ENCODE assay signal across 4 fruit fly cellular contexts in the genomic region with DNA sequence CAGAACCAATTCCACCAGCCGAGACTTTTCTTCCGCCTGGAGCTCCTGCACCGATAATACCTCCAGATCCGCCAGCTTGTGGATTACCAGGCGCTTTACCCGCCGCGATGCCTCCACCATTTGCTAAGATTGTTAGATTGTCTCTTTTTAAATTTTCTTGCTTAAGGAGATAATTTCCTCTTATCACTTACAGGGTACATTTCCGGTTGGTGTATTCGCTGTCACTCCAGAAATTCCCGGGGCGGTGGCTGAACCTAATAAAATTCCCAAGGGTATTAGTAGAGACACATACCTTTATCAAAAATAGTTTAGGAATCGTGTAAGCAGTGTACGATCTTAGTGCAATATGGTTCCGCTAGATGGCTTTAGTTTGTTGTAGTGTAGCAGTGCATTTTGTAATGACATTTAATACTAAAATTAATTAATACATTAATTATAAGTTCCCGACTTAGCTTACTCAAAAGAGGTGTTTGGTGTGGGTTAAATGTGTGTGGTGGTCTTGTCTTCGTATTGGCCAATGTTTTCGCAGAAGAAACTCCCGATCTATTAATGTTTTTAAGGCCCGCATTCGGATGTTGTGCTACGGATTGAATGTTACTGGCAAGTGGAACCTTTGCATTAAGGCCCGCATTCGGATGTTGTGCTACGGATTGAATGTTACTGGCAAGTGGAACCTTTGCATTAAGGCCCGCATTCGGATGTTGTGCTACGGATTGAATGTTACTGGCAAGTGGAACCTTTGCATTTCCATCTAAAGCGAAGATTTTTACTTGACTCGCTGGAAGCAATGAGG.
TF ChIP-seq lines count a peak whose summit lies in the region.

No protein-coding gene starts in this region.

TF ChIP-seq in whole organism, adult, 20 proteins besides CTCF, POLR2A, EP300 and RAD21 (continued from another document):
- no peak for TF ChIP-seq CG14711 (tag; optimal IDR thresholded peaks at IDR 0.05; lab: Kevin White, UChicago)

TF ChIP-seq in whole organism, embryonic, 481 proteins besides CTCF, POLR2A, EP300 and RAD21 (continued from another document and continues in another):
- TF ChIP-seq sens (GFP tag; lab: Kevin White, UChicago) = peak; percentile 98
- TF ChIP-seq CG7987 (GFP tag; optimal IDR thresholded peaks at IDR 0.05; lab: Kevin White, UChicago) = peak; percentile 94
- TF ChIP-seq Dip2 (GFP tag; IDR thresholded peaks at IDR 0.05; lab: Robert Waterston, UW) = no peak
- no peak for TF ChIP-seq twi (tag; optimal IDR thresholded peaks at IDR 0.05; lab: Kevin White, UChicago)
- TF ChIP-seq CG34224 (GFP tag; IDR thresholded peaks at IDR 0.05; lab: Robert Waterston, UW; ENCODE audit: partially characterized antibody) = no peak
- TF ChIP-seq al (GFP tag; IDR thresholded peaks at IDR 0.05; lab: Robert Waterston, UW) = peak; percentile 73
- TF ChIP-seq scrt (GFP tag; optimal IDR thresholded peaks at IDR 0.05; lab: Kevin White, UChicago) = peak; percentile 76
- TF ChIP-seq ab (GFP tag; optimal IDR thresholded peaks at IDR 0.05; lab: Kevin White, UChicago) = no peak
- TF ChIP-seq crol (GFP tag; IDR thresholded peaks at IDR 0.05; lab: Robert Waterston, UW) = no peak
- TF ChIP-seq sd (tag; optimal IDR thresholded peaks at IDR 0.05; lab: Kevin White, UChicago) = peak; percentile 10
- TF ChIP-seq knrl (GFP tag; IDR thresholded peaks at IDR 0.05; lab: Robert Waterston, UW; ENCODE audit: partially characterized antibody) = peak; percentile 47; the same call in 1 of the 3 replicates
- TF ChIP-seq Doc3 (GFP tag; IDR thresholded peaks at IDR 0.05; lab: Robert Waterston, UW; ENCODE audit: partially characterized antibody) = no peak
- peak; percentile 53 for TF ChIP-seq CG30403 (GFP tag; optimal IDR thresholded peaks at IDR 0.05; lab: Kevin White, UChicago)
- peak; percentile 75 for TF ChIP-seq Fer3 (tag; optimal IDR thresholded peaks at IDR 0.05; lab: Kevin White, UChicago)
- TF ChIP-seq fru (optimal IDR thresholded peaks at IDR 0.05; lab: Kevin White, UChicago) = no peak
- no peak for TF ChIP-seq Dll (GFP tag; IDR thresholded peaks at IDR 0.05; lab: Robert Waterston, UW; ENCODE audit: partially characterized antibody)
- peak; percentile 79 for TF ChIP-seq CG17568 (GFP tag; optimal IDR thresholded peaks at IDR 0.05; lab: Kevin White, UChicago)
- TF ChIP-seq disco-r (GFP tag; optimal IDR thresholded peaks at IDR 0.05; lab: Kevin White, UChicago) = peak; percentile 65
- no peak for TF ChIP-seq gt (GFP tag; IDR thresholded peaks at IDR 0.05; lab: Robert Waterston, UW)
- TF ChIP-seq CG7357 (GFP tag; IDR thresholded peaks at IDR 0.05; lab: Robert Waterston, UW) = peak; percentile 88
- TF ChIP-seq lilli (GFP tag; optimal IDR thresholded peaks at IDR 0.05; lab: Kevin White, UChicago) = peak; percentile 32
- no peak for TF ChIP-seq vnd (GFP tag; IDR thresholded peaks at IDR 0.05; lab: Robert Waterston, UW; ENCODE audit: partially characterized antibody)
- peak; percentile 54 for TF ChIP-seq CG10147 (GFP tag; optimal IDR thresholded peaks at IDR 0.05; lab: Kevin White, UChicago)
- TF ChIP-seq Poxn (GFP tag; IDR thresholded peaks at IDR 0.05; lab: Robert Waterston, UW) = no peak
- no peak for TF ChIP-seq zf30C (GFP tag; optimal IDR thresholded peaks at IDR 0.05; lab: Kevin White, UChicago)
- peak; percentile 81 for TF ChIP-seq ATbp (GFP tag; optimal IDR thresholded peaks at IDR 0.05; lab: Kevin White, UChicago)
- TF ChIP-seq HmgD (GFP tag; optimal IDR thresholded peaks at IDR 0.05; lab: Kevin White, UChicago) = no peak
- TF ChIP-seq dysf (GFP tag; IDR thresholded peaks at IDR 0.05; lab: Robert Waterston, UW) = peak; percentile 79; the same call in 2 of the 3 replicates
- TF ChIP-seq org-1 (GFP tag; optimal IDR thresholded peaks at IDR 0.05; lab: Kevin White, UChicago) = peak; percentile 57
- TF ChIP-seq MESR4 (GFP tag; optimal IDR thresholded peaks at IDR 0.05; lab: Kevin White, UChicago) = peak; percentile 18
- TF ChIP-seq odd (GFP tag; optimal IDR thresholded peaks at IDR 0.05; lab: Kevin White, UChicago) = peak; percentile 75
- TF ChIP-seq CG8089 (GFP tag; optimal IDR thresholded peaks at IDR 0.05; lab: Kevin White, UChicago) = peak; percentile 59
- peak; percentile 53 for TF ChIP-seq CG4360 (GFP tag; IDR thresholded peaks at IDR 0.05; lab: Robert Waterston, UW)
- peak; percentile 88 for TF ChIP-seq CG6765 (GFP tag; optimal IDR thresholded peaks at IDR 0.05; lab: Kevin White, UChicago)
- peak; percentile 82 for TF ChIP-seq Vsx1 (GFP tag; optimal IDR thresholded peaks at IDR 0.05; lab: Kevin White, UChicago)
- 0 out of 2 replicates have a peak, but pooled peaks have one; percentile 39 for TF ChIP-seq CG16779 (GFP tag; IDR thresholded peaks at IDR 0.05; lab: Robert Waterston, UW)
- peak; percentile 67 for TF ChIP-seq CG18764 (GFP tag; optimal IDR thresholded peaks at IDR 0.05; lab: Kevin White, UChicago)
- TF ChIP-seq nom (GFP tag; optimal IDR thresholded peaks at IDR 0.05; lab: Kevin White, UChicago) = no peak
- peak; percentile 54 for TF ChIP-seq salm (tag; optimal IDR thresholded peaks at IDR 0.05; lab: Kevin White, UChicago)

TF ChIP-seq in whole organism, prepupa, 60 proteins besides CTCF, POLR2A, EP300 and RAD21 (continued from another document):
- no peak for TF ChIP-seq CG32006 (GFP tag; optimal IDR thresholded peaks at IDR 0.05; lab: Kevin White, UChicago)
- TF ChIP-seq CG10631 (GFP tag; optimal IDR thresholded peaks at IDR 0.05; lab: Kevin White, UChicago) = no peak
- no peak for TF ChIP-seq CG34406 (GFP tag; optimal IDR thresholded peaks at IDR 0.05; lab: Kevin White, UChicago)
- no peak for TF ChIP-seq CG15336 (GFP tag; IDR thresholded peaks at IDR 0.05; lab: Robert Waterston, UW)
- no peak for TF ChIP-seq acj6 (GFP tag; optimal IDR thresholded peaks at IDR 0.05; lab: Kevin White, UChicago)
- no peak for TF ChIP-seq salr (GFP tag; optimal IDR thresholded peaks at IDR 0.05; lab: Kevin White, UChicago)
- peak; percentile 26 for TF ChIP-seq cyc (GFP tag; optimal IDR thresholded peaks at IDR 0.05; lab: Kevin White, UChicago)
- no peak for TF ChIP-seq Sox102F (GFP tag; optimal IDR thresholded peaks at IDR 0.05; lab: Kevin White, UChicago)
- no peak for TF ChIP-seq CG9139 (GFP tag; optimal IDR thresholded peaks at IDR 0.05; lab: Kevin White, UChicago)
- TF ChIP-seq fd85E (GFP tag; optimal IDR thresholded peaks at IDR 0.05; lab: Kevin White, UChicago) = no peak
- peak; percentile 48 for TF ChIP-seq fkh (GFP tag; optimal IDR thresholded peaks at IDR 0.05; lab: Kevin White, UChicago)
- no peak for TF ChIP-seq dsx (GFP tag; optimal IDR thresholded peaks at IDR 0.05; lab: Kevin White, UChicago; ENCODE audit: poor library complexity, severe bottlenecking)
- no peak for TF ChIP-seq CG11294 (GFP tag; IDR thresholded peaks at IDR 0.05; lab: Robert Waterston, UW)
- no peak for TF ChIP-seq CG3032 (tag; optimal IDR thresholded peaks at IDR 0.05; lab: Kevin White, UChicago)
- TF ChIP-seq CG6792 (GFP tag; optimal IDR thresholded peaks at IDR 0.05; lab: Kevin White, UChicago) = no peak
- TF ChIP-seq CG4318 (GFP tag; optimal IDR thresholded peaks at IDR 0.05; lab: Kevin White, UChicago) = no peak
- no peak for TF ChIP-seq achi (GFP tag; optimal IDR thresholded peaks at IDR 0.05; lab: Kevin White, UChicago)
- TF ChIP-seq lz (GFP tag; optimal IDR thresholded peaks at IDR 0.05; lab: Kevin White, UChicago) = peak; percentile 43
- TF ChIP-seq CG1621 (tag; optimal IDR thresholded peaks at IDR 0.05; lab: Kevin White, UChicago) = no peak
- no peak for TF ChIP-seq CG8632 (GFP tag; optimal IDR thresholded peaks at IDR 0.05; lab: Kevin White, UChicago)
- peak; percentile 63 for TF ChIP-seq svp (GFP tag; lab: Kevin White, UChicago)
- TF ChIP-seq CG6808 (GFP tag; optimal IDR thresholded peaks at IDR 0.05; lab: Kevin White, UChicago) = peak; percentile 10
- TF ChIP-seq dac (GFP tag; optimal IDR thresholded peaks at IDR 0.05; lab: Kevin White, UChicago) = no peak
- TF ChIP-seq Eip93F (GFP tag; optimal IDR thresholded peaks at IDR 0.05; lab: Kevin White, UChicago) = no peak
- peak; percentile 41 for TF ChIP-seq CG10669 (GFP tag; optimal IDR thresholded peaks at IDR 0.05; lab: Kevin White, UChicago)
- no peak for TF ChIP-seq Smox (GFP tag; optimal IDR thresholded peaks at IDR 0.05; lab: Kevin White, UChicago)
- TF ChIP-seq Sox14 (GFP tag; optimal IDR thresholded peaks at IDR 0.05; lab: Kevin White, UChicago) = no peak
- TF ChIP-seq Gug (GFP tag; IDR thresholded peaks at IDR 0.05; lab: Robert Waterston, UW) = no peak
- TF ChIP-seq net (GFP tag; optimal IDR thresholded peaks at IDR 0.05; lab: Kevin White, UChicago) = no peak
- peak; percentile 41 for TF ChIP-seq topi (GFP tag; optimal IDR thresholded peaks at IDR 0.05; lab: Kevin White, UChicago)
- peak; percentile 29 for TF ChIP-seq CG7368 (GFP tag; optimal IDR thresholded peaks at IDR 0.05; lab: Kevin White, UChicago)
- peak; percentile 3 for TF ChIP-seq pdm3 (GFP tag; optimal IDR thresholded peaks at IDR 0.05; lab: Kevin White, UChicago)
- TF ChIP-seq ss (GFP tag; optimal IDR thresholded peaks at IDR 0.05; lab: Kevin White, UChicago) = no peak
- TF ChIP-seq CG11902 (GFP tag; optimal IDR thresholded peaks at IDR 0.05; lab: Kevin White, UChicago) = no peak
- TF ChIP-seq Ets21C (GFP tag; optimal IDR thresholded peaks at IDR 0.05; lab: Kevin White, UChicago) = no peak
- TF ChIP-seq CG6163 (GFP tag; IDR thresholded peaks at IDR 0.05; lab: Robert Waterston, UW) = no peak; the same call in 1 of the 3 replicates
- TF ChIP-seq CG11762 (GFP tag; optimal IDR thresholded peaks at IDR 0.05; lab: Kevin White, UChicago; ENCODE audit: insufficient read depth) = no peak
- no peak for TF ChIP-seq Ets96B (tag; optimal IDR thresholded peaks at IDR 0.05; lab: Kevin White, UChicago)
- TF ChIP-seq Hr4 (GFP tag; optimal IDR thresholded peaks at IDR 0.05; lab: Kevin White, UChicago) = no peak
- peak; percentile 11 for TF ChIP-seq Met (GFP tag; optimal IDR thresholded peaks at IDR 0.05; lab: Kevin White, UChicago)
- no peak; the same call in 2 of the 3 replicates for TF ChIP-seq eg (GFP tag; IDR thresholded peaks at IDR 0.05; lab: Robert Waterston, UW)
- TF ChIP-seq esn (GFP tag; optimal IDR thresholded peaks at IDR 0.05; lab: Kevin White, UChicago) = no peak
TF ChIP-seq in whole organism, prepupa: peak in this region for 16.

TF ChIP-seq in whole organism, wandering third instar larva, 38 proteins besides CTCF, POLR2A, EP300 and RAD21 (continued from another document):
- TF ChIP-seq Rel (GFP tag; optimal IDR thresholded peaks at IDR 0.05; lab: Kevin White, UChicago) (no peak), Rel (tag; optimal IDR thresholded peaks at IDR 0.05; lab: Kevin White, UChicago) (no peak), Sp1 (GFP tag; optimal IDR thresholded peaks at IDR 0.05; lab: Kevin White, UChicago) (no peak), CG32264 (GFP tag; optimal IDR thresholded peaks at IDR 0.05; lab: Kevin White, UChicago) (no peak), Dfd (GFP tag; optimal IDR thresholded peaks at IDR 0.05; lab: Kevin White, UChicago) (no peak), N (GFP tag; optimal IDR thresholded peaks at IDR 0.05; lab: Kevin White, UChicago) (no peak), Abd-B (GFP tag; optimal IDR thresholded peaks at IDR 0.05; lab: Kevin White, UChicago) (no peak), Myc (optimal IDR thresholded peaks at IDR 0.05; lab: Kevin White, UChicago) (peak; percentile 86), CrebA (GFP tag; optimal IDR thresholded peaks at IDR 0.05; lab: Kevin White, UChicago; ENCODE audit: borderline replicate concordance) (no peak), dmrt93B (GFP tag; optimal IDR thresholded peaks at IDR 0.05; lab: Kevin White, UChicago) (peak; percentile 17)
